Fruit fly (Drosophila melanogaster) whole organism, embryonic: ENCODE results near the gene CG34163.

Experiments used
- Blimp-1 ChIP-seq: fragments of 200-800 bp; sonication (Bioruptor generic); optimal IDR thresholded peaks from 3 replicates; lab custom pipeline; 2018; ENCODE audit warnings: missing biosample characterization, missing genetic modification characterization, mild to moderate bottlenecking, moderate library complexity, missing genetic modification reagents
- BtbVII ChIP-seq: fragments of 200-800 bp; sonication (Bioruptor generic); optimal IDR thresholded peaks from 3 replicates; lab custom pipeline; 2017; ENCODE audit warnings: missing biosample characterization, mild to moderate bottlenecking, missing genetic modification characterization
- CG10366 ChIP-seq: fragments of 200-800 bp; sonication (Bioruptor generic); IDR thresholded peaks from 2 replicates; pipeline ENCODE4 v1.3.6; 2022; ENCODE audit warnings: missing biosample characterization, missing genetic modification characterization
- CG11696 ChIP-seq: fragments of 200-800 bp; sonication (Bioruptor generic); IDR thresholded peaks from 2 replicates; pipeline ENCODE4 v1.3.6; 2022; ENCODE audit warnings: missing biosample characterization, missing genetic modification characterization
- CG12071 ChIP-seq: fragments of 200-800 bp; sonication (Bioruptor generic); optimal IDR thresholded peaks from 3 replicates; lab custom pipeline; 2018; ENCODE audit warnings: missing biosample characterization, mild to moderate bottlenecking, missing genetic modification characterization
- CG12769 ChIP-seq: fragments of 200-800 bp; sonication (Bioruptor generic); optimal IDR thresholded peaks from 2 replicates; lab custom pipeline; 2019; ENCODE audit warnings: missing biosample characterization, mild to moderate bottlenecking, missing genetic modification characterization, moderate library complexity
- CG13123 ChIP-seq: fragments of 200-800 bp; sonication (Bioruptor generic); optimal IDR thresholded peaks from 2 replicates; lab custom pipeline; 2016; ENCODE audit warnings: missing biosample characterization, missing genetic modification characterization
- CG14441 ChIP-seq: fragments of 200-800 bp; sonication (Bioruptor generic); IDR thresholded peaks from 2 replicates; pipeline ENCODE4 v1.3.6; 2022; ENCODE audit warnings: missing biosample characterization, missing genetic modification characterization
- CG17612 ChIP-seq: fragments of 200-800 bp; sonication (Bioruptor generic); IDR thresholded peaks from 2 replicates; pipeline ENCODE4 v1.3.6; 2022; ENCODE audit warnings: missing biosample characterization, missing genetic modification characterization
- CG18619 ChIP-seq: fragments of 200-800 bp; sonication (Bioruptor generic); optimal IDR thresholded peaks from 3 replicates; lab custom pipeline; 2017; ENCODE audit warnings: missing biosample characterization, mild to moderate bottlenecking, missing genetic modification characterization
- CG2116 ChIP-seq: fragments of 200-800 bp; sonication (Bioruptor generic); optimal IDR thresholded peaks from 3 replicates; lab custom pipeline; 2018; ENCODE audit warnings: missing biosample characterization, mild to moderate bottlenecking, missing genetic modification characterization
- CG2678 ChIP-seq: fragments of 200-800 bp; sonication (Bioruptor generic); optimal IDR thresholded peaks from 3 replicates; lab custom pipeline; 2019; ENCODE audit warnings: missing biosample characterization, mild to moderate bottlenecking, missing genetic modification characterization, moderate library complexity
- CG31441 ChIP-seq: fragments of 200-800 bp; sonication (Bioruptor generic); IDR thresholded peaks from 2 replicates; pipeline ENCODE4 v1.3.6; 2022; ENCODE audit warnings: missing biosample characterization, missing genetic modification characterization
- CG3847 ChIP-seq: fragments of 200-800 bp; sonication (Bioruptor generic); IDR thresholded peaks from 2 replicates; pipeline ENCODE4 v1.3.6; 2022; ENCODE audit warnings: missing biosample characterization, missing genetic modification characterization
- CG6175 ChIP-seq: fragments of 200-800 bp; sonication (Bioruptor generic); IDR thresholded peaks from 3 replicates; pipeline ENCODE4 v1.3.6; 2022; ENCODE audit warnings: missing biosample characterization, missing genetic modification characterization
- CG7372 ChIP-seq: fragments of 200-800 bp; sonication (Bioruptor generic); IDR thresholded peaks from 2 replicates; pipeline ENCODE4 v1.3.6; 2022; ENCODE audit warnings: missing biosample characterization, missing genetic modification characterization
- CG8089 ChIP-seq: fragments of 200-800 bp; sonication (Bioruptor generic); optimal IDR thresholded peaks from 3 replicates; lab custom pipeline; 2016; ENCODE audit warnings: missing biosample characterization, missing genetic modification characterization
- CoRest ChIP-seq: fragments of 200-800 bp; sonication (Bioruptor generic); optimal IDR thresholded peaks from 3 replicates; lab custom pipeline; 2018; ENCODE audit warnings: missing biosample characterization, mild to moderate bottlenecking, missing genetic modification characterization, moderate library complexity
- D19B ChIP-seq: fragments of 200-800 bp; sonication (Bioruptor generic); optimal IDR thresholded peaks from 2 replicates; lab custom pipeline; 2017; ENCODE audit warnings: missing biosample characterization, mild to moderate bottlenecking, missing genetic modification characterization
- Fer3 ChIP-seq: fragments of 200-800 bp; sonication (Bioruptor generic); optimal IDR thresholded peaks from 2 replicates; lab custom pipeline; 2018; ENCODE audit warnings: missing biosample characterization, mild to moderate bottlenecking, missing genetic modification characterization, moderate library complexity
- HLHmδ ChIP-seq: fragments of 200-800 bp; sonication (Bioruptor generic); optimal IDR thresholded peaks from 2 replicates; lab custom pipeline; 2018; ENCODE audit warnings: missing biosample characterization, mild to moderate bottlenecking, missing genetic modification characterization, moderate library complexity
- Hr51 ChIP-seq, 2 experiments: fragments of 200-800 bp; sonication (Bioruptor generic); optimal IDR thresholded peaks; 2 replicates in 1 of 2; 3 replicates in 1 of 2; lab custom pipeline; 2016 to 2018; ENCODE audit warnings: missing biosample characterization in 2 of 2, missing genetic modification characterization in 2 of 2, mild to moderate bottlenecking in 1 of 2, moderate library complexity in 1 of 2
- Hsf ChIP-seq: fragments of 200-800 bp; sonication (Bioruptor generic); optimal IDR thresholded peaks from 3 replicates; lab custom pipeline; 2016; ENCODE audit warnings: missing biosample characterization, missing genetic modification characterization
- Lhr ChIP-seq: fragments of 200-800 bp; sonication (Bioruptor generic); optimal IDR thresholded peaks from 3 replicates; lab custom pipeline; 2017; ENCODE audit warnings: mild to moderate bottlenecking, missing biosample characterization, missing genetic modification reagents, missing genetic modification characterization
- Rx ChIP-seq: fragments of 200-800 bp; sonication (Bioruptor generic); IDR thresholded peaks from 2 replicates; pipeline ENCODE4 v1.3.6; 2022; ENCODE audit warnings: missing biosample characterization, missing genetic modification characterization
- Sox102F ChIP-seq: fragments of 200-800 bp; sonication (Bioruptor generic); optimal IDR thresholded peaks from 2 replicates; lab custom pipeline; 2018; ENCODE audit warnings: missing biosample characterization, mild to moderate bottlenecking, missing genetic modification characterization, moderate library complexity
- TFAM ChIP-seq: fragments of 200-800 bp; sonication (Bioruptor generic); optimal IDR thresholded peaks from 2 replicates; lab custom pipeline; 2017; ENCODE audit warnings: missing biosample characterization, missing genetic modification characterization, inconsistent platforms
- Taf1 ChIP-seq: fragments of 200-800 bp; sonication (Bioruptor generic); IDR thresholded peaks from 2 replicates; pipeline ENCODE4 v1.3.6; 2022; ENCODE audit warnings: missing biosample characterization, missing genetic modification characterization
- Xbp1 ChIP-seq: fragments of 200-800 bp; sonication (Bioruptor generic); optimal IDR thresholded peaks from 3 replicates; lab custom pipeline; 2016; ENCODE audit warnings: missing biosample characterization, mild to moderate bottlenecking, missing genetic modification characterization
- chinmo ChIP-seq: fragments of 200-800 bp; sonication (Bioruptor generic); IDR thresholded peaks from 4 replicates; pipeline ENCODE4 v1.3.6; 2022; ENCODE audit warnings: missing biosample characterization, missing genetic modification characterization; ENCODE audit not compliant: partially characterized antibody
- h ChIP-seq: fragments of >200 bp; optimal IDR thresholded peaks from 2 replicates; lab custom pipeline; 2017
- hbn ChIP-seq: fragments of 200-800 bp; sonication (Bioruptor generic); IDR thresholded peaks from 2 replicates; pipeline ENCODE4 v1.3.6; 2022; ENCODE audit warnings: missing biosample characterization, missing genetic modification characterization; ENCODE audit not compliant: partially characterized antibody
- her ChIP-seq: fragments of 200-800 bp; sonication (Bioruptor generic); optimal IDR thresholded peaks from 2 replicates; lab custom pipeline; 2016; ENCODE audit warnings: missing biosample characterization, missing genetic modification characterization
- insv ChIP-seq, 2 experiments: fragments of 200-800 bp; sonication (Bioruptor generic); optimal IDR thresholded peaks; 3 replicates each; lab custom pipeline; 2016 to 2018; ENCODE audit warnings: missing biosample characterization in 2 of 2, missing genetic modification characterization in 2 of 2
- maf-S ChIP-seq: fragments of 200-800 bp; sonication (Bioruptor generic); optimal IDR thresholded peaks from 2 replicates; lab custom pipeline; 2016; ENCODE audit warnings: missing biosample characterization, missing genetic modification characterization
- pnt ChIP-seq: fragments of 200-800 bp; sonication (Bioruptor generic); optimal IDR thresholded peaks from 3 replicates; lab custom pipeline; 2016; ENCODE audit warnings: missing biosample characterization, missing genetic modification characterization
- pzg ChIP-seq: fragments of 200-800 bp; sonication (Bioruptor generic); optimal IDR thresholded peaks from 3 replicates; lab custom pipeline; 2018; ENCODE audit warnings: missing biosample characterization, mild to moderate bottlenecking, missing genetic modification characterization, moderate library complexity
- ranshi ChIP-seq: fragments of 200-800 bp; sonication (Bioruptor generic); IDR thresholded peaks from 2 replicates; pipeline ENCODE4 v1.3.6; 2022; ENCODE audit warnings: missing biosample characterization, missing genetic modification characterization
- slbo ChIP-seq: fragments of 200-800 bp; sonication (Bioruptor generic); IDR thresholded peaks from 2 replicates; pipeline ENCODE4 v1.3.6; 2022; ENCODE audit warnings: missing biosample characterization, missing genetic modification characterization
- slp2 ChIP-seq: fragments of 200-800 bp; sonication (Bioruptor generic); optimal IDR thresholded peaks from 2 replicates; lab custom pipeline; 2016; ENCODE audit warnings: missing biosample characterization, missing genetic modification characterization
- sna ChIP-seq: fragments of 200-800 bp; sonication (Bioruptor generic); IDR thresholded peaks from 2 replicates; pipeline ENCODE4 v1.3.6; 2022; ENCODE audit warnings: missing biosample characterization, missing genetic modification characterization; ENCODE audit not compliant: partially characterized antibody
- stc ChIP-seq: fragments of 200-800 bp; sonication (Bioruptor generic); IDR thresholded peaks from 2 replicates; pipeline ENCODE4 v1.3.6; 2022; ENCODE audit warnings: missing biosample characterization, missing genetic modification characterization
- stwl ChIP-seq: fragments of 200-800 bp; sonication (Bioruptor generic); optimal IDR thresholded peaks from 3 replicates; lab custom pipeline; 2018; ENCODE audit warnings: missing biosample characterization, mild to moderate bottlenecking, missing genetic modification characterization, moderate library complexity
- tio ChIP-seq: fragments of 200-800 bp; sonication (Bioruptor generic); optimal IDR thresholded peaks from 2 replicates; lab custom pipeline; 2017; ENCODE audit warnings: missing biosample characterization, missing genetic modification characterization, inconsistent platforms
- twi ChIP-seq: fragments of 200-800 bp; optimal IDR thresholded peaks from 2 replicates; lab custom pipeline; 2019; ENCODE audit warnings: missing biosample characterization, mild to moderate bottlenecking, missing genetic modification characterization, moderate library complexity
- unpg ChIP-seq: fragments of 200-800 bp; sonication (Bioruptor generic); optimal IDR thresholded peaks from 3 replicates; lab custom pipeline; 2018; ENCODE audit warnings: missing biosample characterization, mild to moderate bottlenecking, missing genetic modification characterization, moderate library complexity
- usp ChIP-seq: fragments of >200 bp; optimal IDR thresholded peaks from 2 replicates; lab custom pipeline; 2017; ENCODE audit warnings: missing biosample characterization, missing genetic modification characterization

CG34163 gene

dm6 chr2L:12026458-12027431, 38.7 kb downstream of the CG34163 start (continued):
- TF ChIP-seq Hr51 (GFP tag; optimal IDR thresholded peaks at IDR 0.05; lab: Kevin White, UChicago) (peak in 1 of 2 experiments; percentile 75), CG17612 (GFP tag; lab: Robert Waterston, UW) (peak; percentile 23; the same call in 1 of the 2 replicates), unpg (GFP tag; lab: Kevin White, UChicago) (peak; percentile 47), Fer3 (tag; lab: Kevin White, UChicago) (peak; percentile 24), Sox102F (GFP tag; lab: Kevin White, UChicago) (peak; percentile 64), ranshi (peak; percentile 46; the same call in 1 of the 2 replicates), usp (no peak), CG10366 (peak; percentile 25; the same call in 1 of the 2 replicates), CG12769 (tag; lab: Kevin White, UChicago) (peak; percentile 22), Xbp1 (GFP tag; lab: Kevin White, UChicago) (peak; percentile 61), CG2116 (GFP tag; lab: Kevin White, UChicago) (peak; percentile 30), CG2678 (tag; lab: Kevin White, UChicago) (peak; percentile 71), maf-S (GFP tag; lab: Kevin White, UChicago) (no peak), pzg (GFP tag; lab: Kevin White, UChicago) (peak; percentile 3), CG8089 (no peak), CG13123 (GFP tag; lab: Kevin White, UChicago) (peak; percentile 31), CG18619 (peak; percentile 79), HLHmδ (GFP tag; lab: Kevin White, UChicago) (no peak), CG3847 (no peak; the same call in 1 of the 2 replicates), stc (GFP tag; lab: Robert Waterston, UW) (0 out of 2 replicates have a peak, but pooled peaks have one; percentile 25), CG31441 (peak; percentile 67), stwl (tag; lab: Kevin White, UChicago) (no peak), her (GFP tag; lab: Kevin White, UChicago) (no peak), insv (GFP tag; optimal IDR thresholded peaks at IDR 0.05; lab: Kevin White, UChicago) (no peak), CG11696 (GFP tag; lab: Robert Waterston, UW) (peak; percentile 13; the same call in 1 of the 2 replicates), CG7372 (no peak), hbn (GFP tag; lab: Robert Waterston, UW) (no peak), BtbVII (GFP tag; lab: Kevin White, UChicago) (no peak), slp2 (no peak), h (lab: Kevin White, UChicago) (no peak), CG6175 (peak; percentile 42; the same call in 1 of the 3 replicates), TFAM (GFP tag; lab: Kevin White, UChicago) (no peak), sna (no peak), chinmo (GFP tag; lab: Robert Waterston, UW) (0 out of 4 replicates have a peak, but pooled peaks have one; percentile 64), tio (GFP tag; lab: Kevin White, UChicago) (peak; percentile 69), pnt (GFP tag; lab: Kevin White, UChicago) (peak; percentile 15), Taf1 (GFP tag; lab: Robert Waterston, UW) (peak; percentile 29; the same call in 1 of the 2 replicates), Blimp-1 (GFP tag; lab: Kevin White, UChicago) (peak; percentile 63), twi (peak; percentile 6), Lhr (GFP tag; lab: Kevin White, UChicago) (peak; percentile 8), CG12071 (GFP tag; lab: Kevin White, UChicago) (no peak), Hsf (peak; percentile 52), CG14441 (GFP tag; lab: Robert Waterston, UW) (peak; percentile 62), Rx (GFP tag; lab: Robert Waterston, UW) (peak; percentile 33; the same call in 1 of the 2 replicates), slbo (GFP tag; lab: Robert Waterston, UW) (peak; percentile 63), D19B (GFP tag; lab: Kevin White, UChicago) (no peak), CoRest (peak; percentile 81)
